Worm (Caenorhabditis elegans): Measurements from ENCODE around the gene elt-7.
"Not testable (repeated sequence)": the region's sequence is repeated elsewhere in the genome, so short reads cannot be mapped to it uniquely, and the experiment has no call there.

The elt-7 gene

ce11 chrV:4755308-4756029 is 15.0 kb upstream of the elt-7 start, which contains the start of gene pgl-3:
TSS of gene pgl-3 (plus strand) at chrV:4755979.
- TF ChIP-seq tra-4 (tag; optimal IDR thresholded peaks at IDR 0.05) = no peak
- TF ChIP-seq hmbx-1 (tag; optimal IDR thresholded peaks at IDR 0.05) = no peak
- TF ChIP-seq flt-1 (GFP tag; IDR thresholded peaks at IDR 0.05) = no peak
- no peak for TF ChIP-seq hmg-4 (GFP tag; optimal IDR thresholded peaks at IDR 0.05)
- TF ChIP-seq F13C5.2 (tag; optimal IDR thresholded peaks at IDR 0.05) = no peak
- no peak for TF ChIP-seq B0310.2 (tag; optimal IDR thresholded peaks at IDR 0.05)
- TF ChIP-seq hnd-1 (tag; optimal IDR thresholded peaks at IDR 0.05) = no peak
- TF ChIP-seq ets-7 (tag; optimal IDR thresholded peaks at IDR 0.05) = no peak
- TF ChIP-seq ceh-13 (GFP tag; optimal IDR thresholded peaks at IDR 0.05) = no peak
- TF ChIP-seq ama-1 (optimal IDR thresholded peaks at IDR 0.05) = no peak
- no peak for TF ChIP-seq pes-1 (GFP tag; IDR thresholded peaks at IDR 0.05)
- TF ChIP-seq tbx-11 (GFP tag; IDR thresholded peaks at IDR 0.05) = no peak
- TF ChIP-seq aly-1 (tag; optimal IDR thresholded peaks at IDR 0.05) = no peak
- TF ChIP-seq sea-1 (GFP tag; conservative IDR thresholded peaks at IDR 0.05) = no peak
- no peak for TF ChIP-seq ceh-36 (tag; optimal IDR thresholded peaks at IDR 0.05)
- TF ChIP-seq tbx-37 (GFP tag; conservative IDR thresholded peaks at IDR 0.05) = no peak
- no peak for TF ChIP-seq scrt-1 (GFP tag; IDR thresholded peaks at IDR 0.05)

DNA sequence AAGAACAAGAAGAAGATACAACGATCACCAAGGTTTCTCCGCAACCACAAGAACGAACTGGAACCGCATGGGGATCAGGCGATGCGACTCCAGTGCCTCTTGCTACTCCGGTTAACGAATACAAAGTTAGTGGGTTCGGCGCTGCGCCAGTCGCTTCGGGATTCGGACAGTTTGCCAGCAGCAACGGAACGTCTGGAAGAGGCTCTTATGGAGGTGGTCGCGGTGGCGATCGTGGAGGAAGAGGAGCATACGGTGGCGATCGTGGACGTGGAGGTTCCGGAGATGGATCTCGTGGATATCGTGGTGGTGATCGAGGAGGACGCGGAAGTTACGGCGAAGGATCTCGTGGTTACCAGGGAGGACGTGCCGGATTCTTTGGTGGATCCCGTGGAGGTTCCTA is 12.5 kb upstream of the elt-7 start:
- TF ChIP-seq flt-1 (GFP tag; IDR thresholded peaks at IDR 0.05) (no peak), ceh-13 (GFP tag; optimal IDR thresholded peaks at IDR 0.05) (no peak), aly-1 (tag; optimal IDR thresholded peaks at IDR 0.05) (no peak), hmbx-1 (tag; optimal IDR thresholded peaks at IDR 0.05) (no peak), scrt-1 (GFP tag; IDR thresholded peaks at IDR 0.05) (no peak), tbx-11 (GFP tag; IDR thresholded peaks at IDR 0.05) (no peak), ets-7 (tag; optimal IDR thresholded peaks at IDR 0.05) (no peak), ama-1 (optimal IDR thresholded peaks at IDR 0.05) (no peak), hnd-1 (tag; optimal IDR thresholded peaks at IDR 0.05) (no peak), F13C5.2 (tag; optimal IDR thresholded peaks at IDR 0.05) (no peak), sea-1 (GFP tag; conservative IDR thresholded peaks at IDR 0.05) (no peak), tbx-37 (GFP tag; conservative IDR thresholded peaks at IDR 0.05) (no peak), B0310.2 (tag; optimal IDR thresholded peaks at IDR 0.05) (no peak), tra-4 (tag; optimal IDR thresholded peaks at IDR 0.05) (no peak), ceh-36 (tag; optimal IDR thresholded peaks at IDR 0.05) (no peak), hmg-4 (GFP tag; optimal IDR thresholded peaks at IDR 0.05) (no peak), pes-1 (GFP tag; IDR thresholded peaks at IDR 0.05) (no peak)

DNA sequence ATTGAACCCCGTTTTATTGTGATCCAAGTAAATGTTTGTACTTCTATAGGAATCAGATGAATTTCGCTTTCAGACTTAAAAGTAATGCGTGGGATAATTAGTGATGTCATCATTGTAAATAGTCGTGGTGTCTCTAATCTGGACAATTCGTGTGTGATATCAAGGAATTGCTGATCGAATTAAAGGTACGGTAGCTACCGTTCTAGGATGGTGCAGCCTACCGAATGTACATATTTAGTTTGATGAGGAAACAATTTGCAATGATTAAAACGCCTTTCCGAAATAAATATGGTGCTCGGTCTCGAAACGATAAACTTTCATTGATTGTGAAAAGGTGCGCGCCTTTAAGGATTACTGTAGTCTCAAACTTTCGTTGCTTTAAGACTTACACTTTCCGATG is 11.9 kb upstream of the elt-7 start:
- TF ChIP-seq F13C5.2 (tag; optimal IDR thresholded peaks at IDR 0.05) = no peak
- TF ChIP-seq tra-4 (tag; optimal IDR thresholded peaks at IDR 0.05) = no peak
- TF ChIP-seq tbx-11 (GFP tag; IDR thresholded peaks at IDR 0.05) = no peak
- TF ChIP-seq ceh-13 (GFP tag; optimal IDR thresholded peaks at IDR 0.05) = no peak
- TF ChIP-seq aly-1 (tag; optimal IDR thresholded peaks at IDR 0.05) = no peak
- TF ChIP-seq sea-1 (GFP tag; conservative IDR thresholded peaks at IDR 0.05) = no peak
- no peak for TF ChIP-seq flt-1 (GFP tag; IDR thresholded peaks at IDR 0.05)
- no peak for TF ChIP-seq scrt-1 (GFP tag; IDR thresholded peaks at IDR 0.05)
- TF ChIP-seq tbx-37 (GFP tag; conservative IDR thresholded peaks at IDR 0.05) = no peak
- no peak for TF ChIP-seq hmg-4 (GFP tag; optimal IDR thresholded peaks at IDR 0.05)
- TF ChIP-seq hmbx-1 (tag; optimal IDR thresholded peaks at IDR 0.05) = no peak
- no peak for TF ChIP-seq ama-1 (optimal IDR thresholded peaks at IDR 0.05)
- no peak for TF ChIP-seq ets-7 (tag; optimal IDR thresholded peaks at IDR 0.05)
- no peak for TF ChIP-seq ceh-36 (tag; optimal IDR thresholded peaks at IDR 0.05)
- no peak for TF ChIP-seq pes-1 (GFP tag; IDR thresholded peaks at IDR 0.05)
- TF ChIP-seq hnd-1 (tag; optimal IDR thresholded peaks at IDR 0.05) = no peak
- no peak for TF ChIP-seq B0310.2 (tag; optimal IDR thresholded peaks at IDR 0.05)

ce11 chrV:4760674-4761073 is 9.8 kb upstream of the elt-7 start, which contains the start of gene bgnt-1.4:
TSS of gene bgnt-1.4 (plus strand) at chrV:4760974.
- not testable (repeated sequence) for TF ChIP-seq scrt-1 (GFP tag; IDR thresholded peaks at IDR 0.05); hmbx-1 (tag; optimal IDR thresholded peaks at IDR 0.05); ceh-36 (tag; optimal IDR thresholded peaks at IDR 0.05)

- TF ChIP-seq ama-1 (optimal IDR thresholded peaks at IDR 0.05) = no peak
- no peak for TF ChIP-seq ceh-36 (tag; optimal IDR thresholded peaks at IDR 0.05)
- no peak for TF ChIP-seq sea-1 (GFP tag; conservative IDR thresholded peaks at IDR 0.05)
- no peak for TF ChIP-seq ceh-13 (GFP tag; optimal IDR thresholded peaks at IDR 0.05)
- no peak for TF ChIP-seq F13C5.2 (tag; optimal IDR thresholded peaks at IDR 0.05)
Measured at ce11 chrV:4766501-4766900, 4.0 kb upstream of the elt-7 start, which contains the start of gene C18G1.8. TSS of gene C18G1.8 (minus strand) at chrV:4766601.

DNA sequence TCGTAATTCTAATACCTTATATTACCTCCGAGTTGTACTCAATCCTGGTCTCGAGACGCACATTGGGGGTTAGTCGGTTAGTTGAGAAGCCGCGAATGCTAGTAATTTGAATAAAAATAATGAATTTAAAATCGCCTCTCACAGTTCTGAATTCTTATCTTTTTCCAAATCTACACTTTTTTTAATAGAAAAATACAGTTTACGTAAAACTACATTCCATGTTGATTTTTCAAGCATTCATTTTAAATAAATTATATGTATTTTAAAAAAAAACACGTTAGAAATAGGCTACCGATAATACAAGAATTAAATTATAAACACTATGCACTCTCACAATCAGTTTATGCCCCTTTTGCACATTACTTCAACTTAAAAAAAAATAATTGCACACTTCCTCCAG is 837 bp upstream of the elt-7 start, which contains the start of gene C18G1.9:
Gene C18G1.9, minus strand, starts transcription at position 101 of the 400 bp plus-strand sequence.
- TF ChIP-seq ceh-36 (tag; optimal IDR thresholded peaks at IDR 0.05) (no peak), ets-7 (tag; optimal IDR thresholded peaks at IDR 0.05) (no peak), hmbx-1 (tag; optimal IDR thresholded peaks at IDR 0.05) (no peak), ceh-13 (GFP tag; optimal IDR thresholded peaks at IDR 0.05) (no peak), tbx-11 (GFP tag; IDR thresholded peaks at IDR 0.05) (no peak), sea-1 (GFP tag; conservative IDR thresholded peaks at IDR 0.05) (no peak), tbx-37 (GFP tag; conservative IDR thresholded peaks at IDR 0.05) (no peak), flt-1 (GFP tag; IDR thresholded peaks at IDR 0.05) (no peak), hmg-4 (GFP tag; optimal IDR thresholded peaks at IDR 0.05) (no peak), tra-4 (tag; optimal IDR thresholded peaks at IDR 0.05) (no peak), F13C5.2 (tag; optimal IDR thresholded peaks at IDR 0.05) (no peak), pes-1 (GFP tag; IDR thresholded peaks at IDR 0.05) (no peak), hnd-1 (tag; optimal IDR thresholded peaks at IDR 0.05) (no peak), ama-1 (optimal IDR thresholded peaks at IDR 0.05) (no peak), scrt-1 (GFP tag; IDR thresholded peaks at IDR 0.05) (no peak), aly-1 (tag; optimal IDR thresholded peaks at IDR 0.05) (no peak)

ce11 chrV:4775140-4775539 is 4.7 kb downstream of the elt-7 start:
- no peak for TF ChIP-seq hnd-1 (tag; optimal IDR thresholded peaks at IDR 0.05)
- TF ChIP-seq F13C5.2 (tag; optimal IDR thresholded peaks at IDR 0.05) = no peak
